Fruit fly (Drosophila melanogaster) whole organism, adult: ENCODE results near the gene HLH3B.

Experiments used
- CG11617 ChIP-seq: fragments of 200-800 bp; sonication (Bioruptor generic); optimal IDR thresholded peaks from 2 replicates; lab custom pipeline; 2017; ENCODE audit warnings: mild to moderate bottlenecking, missing biosample characterization, missing genetic modification reagents, missing genetic modification characterization
- CG12768 ChIP-seq: fragments of 200-800 bp; sonication (Bioruptor generic); optimal IDR thresholded peaks from 2 replicates; lab custom pipeline; 2017; ENCODE audit warnings: missing biosample characterization, missing genetic modification characterization, mild to moderate bottlenecking, moderate library complexity, missing genetic modification reagents
- CG14711 ChIP-seq: fragments of 200-800 bp; sonication (Bioruptor generic); optimal IDR thresholded peaks from 2 replicates; lab custom pipeline; 2018; ENCODE audit warnings: missing biosample characterization, mild to moderate bottlenecking, missing genetic modification characterization, moderate library complexity
- CG1620 ChIP-seq: fragments of 200-800 bp; sonication (Bioruptor generic); optimal IDR thresholded peaks from 2 replicates; lab custom pipeline; 2016; ENCODE audit warnings: missing biosample characterization, missing genetic modification characterization
- CG33017 ChIP-seq: fragments of 200-800 bp; sonication (Bioruptor generic); optimal IDR thresholded peaks from 2 replicates; lab custom pipeline; 2018; ENCODE audit warnings: missing biosample characterization, mild to moderate bottlenecking, missing genetic modification characterization, moderate library complexity
- CG5204 ChIP-seq: fragments of 200-800 bp; sonication (Bioruptor generic); optimal IDR thresholded peaks from 2 replicates; lab custom pipeline; 2016; ENCODE audit warnings: missing biosample characterization, missing genetic modification characterization
- CG7045 ChIP-seq: fragments of 200-800 bp; sonication (Bioruptor generic); optimal IDR thresholded peaks from 2 replicates; lab custom pipeline; 2017; ENCODE audit warnings: missing biosample characterization, mild to moderate bottlenecking, missing genetic modification characterization
- CG7101 ChIP-seq: fragments of 200-800 bp; sonication (Bioruptor generic); optimal IDR thresholded peaks from 2 replicates; lab custom pipeline; 2018; ENCODE audit warnings: missing biosample characterization, mild to moderate bottlenecking, missing genetic modification characterization, moderate library complexity
- Clk ChIP-seq: fragments of 200-800 bp; sonication (Bioruptor generic); optimal IDR thresholded peaks from 2 replicates; lab custom pipeline; 2017; ENCODE audit warnings: missing biosample characterization, missing genetic modification characterization
- Crg-1 ChIP-seq: fragments of 200-800 bp; sonication (Bioruptor generic); optimal IDR thresholded peaks from 2 replicates; lab custom pipeline; 2016; ENCODE audit warnings: missing biosample characterization, missing genetic modification characterization
- Hr96 ChIP-seq: fragments of 200-800 bp; sonication (Bioruptor generic); optimal IDR thresholded peaks from 2 replicates; lab custom pipeline; 2016; ENCODE audit warnings: missing biosample characterization, missing genetic modification characterization
- Mnt ChIP-seq: fragments of 200-800 bp; sonication (Bioruptor generic); optimal IDR thresholded peaks from 2 replicates; lab custom pipeline; 2016; ENCODE audit warnings: missing biosample characterization, mild to moderate bottlenecking, missing genetic modification characterization
- bab1 ChIP-seq: fragments of 200-800 bp; sonication (Bioruptor generic); optimal IDR thresholded peaks from 3 replicates; lab custom pipeline; 2019; ENCODE audit warnings: missing biosample characterization, mild to moderate bottlenecking, missing genetic modification characterization, moderate library complexity
- cic ChIP-seq: fragments of 200-800 bp; sonication (Bioruptor generic); optimal IDR thresholded peaks from 2 replicates; lab custom pipeline; 2017; ENCODE audit warnings: missing biosample characterization, mild to moderate bottlenecking, missing genetic modification characterization, moderate library complexity
- cnc ChIP-seq, 2 experiments: fragments of >200 bp; optimal IDR thresholded peaks; 2 replicates each; lab custom pipeline; 2017
- kay ChIP-seq: fragments of 200-800 bp; sonication (Bioruptor generic); peaks from one replicate; lab custom pipeline; 2016; ENCODE audit warnings: missing biosample characterization, missing genetic modification characterization, borderline replicate concordance
- ovo ChIP-seq: fragments of 200-800 bp; sonication (Bioruptor generic); optimal IDR thresholded peaks from 2 replicates; lab custom pipeline; 2016; ENCODE audit warnings: missing biosample characterization, missing genetic modification characterization
- pad ChIP-seq: fragments of 200-800 bp; sonication (Bioruptor generic); optimal IDR thresholded peaks from 3 replicates; lab custom pipeline; 2017; ENCODE audit warnings: missing biosample characterization, missing genetic modification characterization, mild to moderate bottlenecking, moderate library complexity, missing genetic modification reagents
- tj ChIP-seq: fragments of 200-800 bp; sonication (Bioruptor generic); optimal IDR thresholded peaks from 3 replicates; lab custom pipeline; 2017; ENCODE audit warnings: missing biosample characterization, mild to moderate bottlenecking, missing genetic modification characterization, moderate library complexity
- toe ChIP-seq: fragments of 200-800 bp; sonication (Bioruptor generic); optimal IDR thresholded peaks from 2 replicates; lab custom pipeline; 2016; ENCODE audit warnings: missing biosample characterization, missing genetic modification characterization

HLH3B gene

DNA sequence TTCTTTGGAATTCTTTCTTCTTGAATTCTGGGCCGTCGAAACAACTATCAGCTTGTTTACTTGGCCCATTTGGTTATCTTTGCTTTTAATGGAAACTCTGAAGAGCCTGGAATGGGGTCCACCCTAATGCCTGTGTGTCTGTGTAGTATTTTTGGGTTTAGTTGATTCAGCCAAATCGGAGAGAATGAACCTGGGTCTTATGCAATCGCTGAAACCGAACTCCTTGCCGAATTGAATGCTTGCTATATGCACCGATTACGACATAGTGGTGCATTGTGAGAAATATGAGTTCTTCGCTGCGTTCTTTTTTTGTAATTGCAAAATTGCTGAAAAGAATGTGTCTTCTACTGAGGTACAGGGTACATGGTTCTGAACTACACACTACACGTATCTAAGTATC is 5.4 kb upstream of the HLH3B start:
- TF ChIP-seq Mnt (GFP tag; lab: Kevin White, UChicago) (no peak), CG1620 (GFP tag; lab: Kevin White, UChicago) (no peak), CG5204 (GFP tag; lab: Kevin White, UChicago) (no peak), kay (GFP tag; lab: Kevin White, UChicago) (no peak), ovo (GFP tag; lab: Kevin White, UChicago) (no peak), pad (GFP tag; lab: Kevin White, UChicago) (no peak), CG12768 (GFP tag; lab: Kevin White, UChicago) (no peak), tj (GFP tag; lab: Kevin White, UChicago) (peak; percentile 96), CG33017 (tag; lab: Kevin White, UChicago) (no peak), cic (GFP tag; lab: Kevin White, UChicago) (no peak), CG7101 (tag; lab: Kevin White, UChicago) (peak; percentile 29), toe (GFP tag; lab: Kevin White, UChicago) (no peak), Hr96 (no peak), CG7045 (no peak), Crg-1 (GFP tag; lab: Kevin White, UChicago) (no peak), Clk (GFP tag; lab: Kevin White, UChicago) (no peak), cnc (optimal IDR thresholded peaks at IDR 0.05; lab: Kevin White, UChicago) (no peak)

- TF ChIP-seq Clk (GFP tag; lab: Kevin White, UChicago): no peak
- no peak for TF ChIP-seq CG33017 (tag; lab: Kevin White, UChicago)
- TF ChIP-seq tj (GFP tag; lab: Kevin White, UChicago): peak; percentile 30
- no peak for TF ChIP-seq CG12768 (GFP tag; lab: Kevin White, UChicago)
- TF ChIP-seq pad (GFP tag; lab: Kevin White, UChicago): no peak
- TF ChIP-seq kay (GFP tag; lab: Kevin White, UChicago): no peak
- no peak for TF ChIP-seq CG7101 (tag; lab: Kevin White, UChicago)
- no peak for TF ChIP-seq CG1620 (GFP tag; lab: Kevin White, UChicago)
- no peak for TF ChIP-seq CG14711 (tag; lab: Kevin White, UChicago)
- no peak for TF ChIP-seq cnc (optimal IDR thresholded peaks at IDR 0.05; lab: Kevin White, UChicago)
- TF ChIP-seq Mnt (GFP tag; lab: Kevin White, UChicago): peak; percentile 58
- TF ChIP-seq CG5204 (GFP tag; lab: Kevin White, UChicago): no peak
- TF ChIP-seq bab1: no peak
- TF ChIP-seq CG11617 (GFP tag; lab: Kevin White, UChicago): no peak
- peak; percentile 61 for TF ChIP-seq ovo (GFP tag; lab: Kevin White, UChicago)
- TF ChIP-seq CG7045: no peak
- no peak for TF ChIP-seq toe (GFP tag; lab: Kevin White, UChicago)
Observed at dm6 chrX:2685580-2685979, 4.1 kb upstream of the HLH3B start, which contains the start of gene per. per (plus strand) TSS chrX:2685580.

- peak; percentile 49 for TF ChIP-seq CG33017 (tag; lab: Kevin White, UChicago)
- TF ChIP-seq cic (GFP tag; lab: Kevin White, UChicago): no peak
- peak; percentile 65 for TF ChIP-seq CG14711 (tag; lab: Kevin White, UChicago)
- peak; percentile 38 for TF ChIP-seq CG12768 (GFP tag; lab: Kevin White, UChicago)
- peak; percentile 86 for TF ChIP-seq Hr96
- TF ChIP-seq tj (GFP tag; lab: Kevin White, UChicago): peak; percentile 28
- TF ChIP-seq Crg-1 (GFP tag; lab: Kevin White, UChicago): no peak
- no peak for TF ChIP-seq cnc (optimal IDR thresholded peaks at IDR 0.05; lab: Kevin White, UChicago)
- TF ChIP-seq Mnt (GFP tag; lab: Kevin White, UChicago): no peak
- peak; percentile 28 for TF ChIP-seq pad (GFP tag; lab: Kevin White, UChicago)
- TF ChIP-seq CG7101 (tag; lab: Kevin White, UChicago): peak; percentile 81
- peak; percentile 32 for TF ChIP-seq toe (GFP tag; lab: Kevin White, UChicago)
- peak; percentile 92 for TF ChIP-seq Clk (GFP tag; lab: Kevin White, UChicago)
- TF ChIP-seq CG11617 (GFP tag; lab: Kevin White, UChicago): peak; percentile 79
- TF ChIP-seq ovo (GFP tag; lab: Kevin White, UChicago): no peak
- peak; percentile 50 for TF ChIP-seq CG7045
- peak; percentile 20 for TF ChIP-seq CG1620 (GFP tag; lab: Kevin White, UChicago)
- TF ChIP-seq bab1: no peak
- TF ChIP-seq CG5204 (GFP tag; lab: Kevin White, UChicago): peak; percentile 65
- TF ChIP-seq kay (GFP tag; lab: Kevin White, UChicago): no peak
Observed at dm6 chrX:2685022-2685421, 3.5 kb upstream of the HLH3B start.

DNA sequence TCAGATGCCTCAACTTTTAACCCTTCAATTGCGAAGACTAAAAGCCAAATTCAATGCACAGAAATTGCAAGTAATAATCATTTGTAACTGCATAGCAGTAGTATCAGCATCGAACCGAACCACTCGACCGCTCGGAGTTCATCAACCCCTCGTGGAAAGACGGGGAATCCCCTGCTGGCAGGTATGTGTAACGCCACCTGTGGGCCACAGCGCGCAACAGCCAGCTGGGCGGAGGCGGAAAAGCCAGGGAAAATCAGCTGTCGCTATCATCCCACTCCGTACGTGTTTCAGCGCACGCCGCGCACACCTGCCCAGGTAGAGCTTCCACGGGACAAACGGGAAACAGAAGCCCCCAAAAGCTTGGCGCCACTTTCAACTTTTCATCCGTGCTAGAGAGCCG is 2.9 kb upstream of the HLH3B start:
- TF ChIP-seq pad (GFP tag; lab: Kevin White, UChicago) (no peak), CG12768 (GFP tag; lab: Kevin White, UChicago) (no peak), CG7045 (no peak), cic (GFP tag; lab: Kevin White, UChicago) (no peak), kay (GFP tag; lab: Kevin White, UChicago) (no peak), CG5204 (GFP tag; lab: Kevin White, UChicago) (no peak), cnc (optimal IDR thresholded peaks at IDR 0.05; lab: Kevin White, UChicago) (no peak), CG33017 (tag; lab: Kevin White, UChicago) (no peak), CG11617 (GFP tag; lab: Kevin White, UChicago) (no peak), Crg-1 (GFP tag; lab: Kevin White, UChicago) (no peak), CG1620 (GFP tag; lab: Kevin White, UChicago) (no peak), bab1 (no peak), CG14711 (tag; lab: Kevin White, UChicago) (no peak), toe (GFP tag; lab: Kevin White, UChicago) (no peak), Clk (GFP tag; lab: Kevin White, UChicago) (no peak), tj (GFP tag; lab: Kevin White, UChicago) (no peak), ovo (GFP tag; lab: Kevin White, UChicago) (no peak), Mnt (GFP tag; lab: Kevin White, UChicago) (no peak), CG7101 (tag; lab: Kevin White, UChicago) (no peak)

DNA sequence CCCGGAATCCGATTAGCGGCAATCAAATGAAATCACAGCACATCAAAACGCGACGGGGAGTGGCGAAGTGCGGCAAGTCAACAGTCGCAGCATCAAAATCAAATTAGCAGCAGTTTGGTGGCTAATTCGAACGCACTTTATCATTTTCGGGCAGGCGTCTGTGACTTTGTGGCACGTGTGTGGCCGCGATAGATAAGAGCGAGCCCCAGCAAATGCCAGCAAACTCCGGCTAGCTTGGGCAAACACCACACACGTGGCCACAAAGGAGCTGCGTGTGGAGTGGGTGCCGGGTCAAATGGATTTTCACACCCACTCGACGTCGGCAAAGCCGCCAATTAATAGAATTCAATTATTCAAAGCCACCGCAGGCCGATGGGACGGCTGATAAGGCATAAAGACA is 2.4 kb upstream of the HLH3B start:
- no peak for TF ChIP-seq Mnt (GFP tag; lab: Kevin White, UChicago)
- TF ChIP-seq toe (GFP tag; lab: Kevin White, UChicago): no peak
- no peak for TF ChIP-seq CG7045
- TF ChIP-seq CG11617 (GFP tag; lab: Kevin White, UChicago): no peak
- no peak for TF ChIP-seq bab1
- no peak for TF ChIP-seq kay (GFP tag; lab: Kevin White, UChicago)
- TF ChIP-seq pad (GFP tag; lab: Kevin White, UChicago): no peak
- TF ChIP-seq CG5204 (GFP tag; lab: Kevin White, UChicago): no peak
- no peak for TF ChIP-seq Clk (GFP tag; lab: Kevin White, UChicago)
